Worm (Caenorhabditis elegans) whole organism, L2 larva: ENCODE results near the gene F08A7.1.
A peak's percentile ranks its signal among the peaks of the same experiment; 100 is the strongest.

Experiments
- C34F6.9 ChIP-seq: fragments of 150-350 bp; optimal IDR thresholded peaks from 2 replicates; lab custom pipeline; 2014; ENCODE audit warnings: missing biosample characterization, missing genetic modification characterization
- F13H6.1 ChIP-seq: sonication (generic microtip); optimal IDR thresholded peaks from 2 replicates; lab custom pipeline; 2016; ENCODE audit warnings: missing genetic modification characterization, missing compliant biosample characterization
- R02D3.7 ChIP-seq: fragments of 150-350 bp; optimal IDR thresholded peaks from 2 replicates; lab custom pipeline; 2014; ENCODE audit warnings: missing biosample characterization, missing genetic modification characterization
- ZK546.5 ChIP-seq: sonication (generic microtip); optimal IDR thresholded peaks from 2 replicates; lab custom pipeline; 2017; ENCODE audit warnings: missing biosample characterization, missing genetic modification characterization
- alr-1 ChIP-seq: fragments of 150-350 bp; optimal IDR thresholded peaks from 2 replicates; lab custom pipeline; 2014; ENCODE audit warnings: missing biosample characterization, missing genetic modification characterization
- aly-2 ChIP-seq: fragments of 150-350 bp; optimal IDR thresholded peaks from 2 replicates; lab custom pipeline; 2014; ENCODE audit warnings: missing biosample characterization, missing genetic modification characterization
- ama-1 ChIP-seq: fragments of 150-350 bp; optimal IDR thresholded peaks from 2 replicates; lab custom pipeline; 2018; ENCODE audit warnings: inconsistent platforms
- blmp-1 ChIP-seq: sonication (generic microtip); optimal IDR thresholded peaks from 2 replicates; lab custom pipeline; 2017; ENCODE audit warnings: missing genetic modification characterization, mild to moderate bottlenecking, missing compliant biosample characterization, antibody characterized with exemption, moderate library complexity; ENCODE audit not compliant: insufficient read depth
- ceh-16 ChIP-seq: fragments of 150-350 bp; optimal IDR thresholded peaks from 2 replicates; lab custom pipeline; 2014; ENCODE audit warnings: missing biosample characterization, missing genetic modification characterization
- ceh-82 ChIP-seq: fragments of 150-350 bp; optimal IDR thresholded peaks from 2 replicates; lab custom pipeline; 2014; ENCODE audit warnings: missing biosample characterization, missing genetic modification characterization
- crh-2 ChIP-seq: sonication (generic microtip); optimal IDR thresholded peaks from 2 replicates; lab custom pipeline; 2017; ENCODE audit warnings: missing biosample characterization, missing genetic modification characterization
- dmd-4 ChIP-seq: sonication (generic microtip); optimal IDR thresholded peaks from 2 replicates; lab custom pipeline; 2017; ENCODE audit warnings: missing biosample characterization, missing genetic modification characterization
- elt-1 ChIP-seq: fragments of 150-350 bp; optimal IDR thresholded peaks from 2 replicates; lab custom pipeline; 2014; ENCODE audit warnings: missing biosample characterization, missing genetic modification characterization
- elt-3 ChIP-seq: sonication (generic microtip); optimal IDR thresholded peaks from 2 replicates; lab custom pipeline; 2017; ENCODE audit warnings: missing biosample characterization, missing genetic modification characterization
- fos-1 ChIP-seq: fragments of 150-350 bp; optimal IDR thresholded peaks from 2 replicates; lab custom pipeline; 2014; ENCODE audit warnings: missing biosample characterization, missing genetic modification characterization
- gmeb-1 ChIP-seq: fragments of 150-350 bp; optimal IDR thresholded peaks from 2 replicates; lab custom pipeline; 2014; ENCODE audit warnings: missing biosample characterization, missing genetic modification characterization
- lin-11 ChIP-seq: fragments of 150-350 bp; sonication (generic microtip); optimal IDR thresholded peaks from 2 replicates; lab custom pipeline; 2014; ENCODE audit warnings: missing biosample characterization, missing genetic modification characterization, inconsistent platforms, mixed read lengths
- lin-13 ChIP-seq: fragments of 150-350 bp; optimal IDR thresholded peaks from 2 replicates; lab custom pipeline; 2014; ENCODE audit warnings: missing biosample characterization, missing genetic modification reagents, missing genetic modification characterization
- lin-39 ChIP-seq: fragments of 150-350 bp; optimal IDR thresholded peaks from 2 replicates; lab custom pipeline; 2014; ENCODE audit warnings: missing biosample characterization, missing genetic modification reagents, missing genetic modification characterization
- mab-5 ChIP-seq: fragments of 150-350 bp; optimal IDR thresholded peaks from 2 replicates; lab custom pipeline; 2014; ENCODE audit warnings: missing biosample characterization, missing genetic modification characterization
- mbf-1 ChIP-seq: sonication (generic microtip); optimal IDR thresholded peaks from 2 replicates; lab custom pipeline; 2017; ENCODE audit warnings: missing biosample characterization, missing genetic modification characterization
- mdl-1 ChIP-seq, 2 experiments: fragments of 150-350 bp in 1 of 2; sonication (generic microtip) in 1 of 2; optimal IDR thresholded peaks; 2 replicates each; lab custom pipeline; 2017; ENCODE audit warnings: missing biosample characterization in 2 of 2, missing genetic modification characterization in 2 of 2
- nhr-10 ChIP-seq: sonication (generic microtip); optimal IDR thresholded peaks from 2 replicates; lab custom pipeline; 2017; ENCODE audit warnings: missing biosample characterization, missing genetic modification characterization
- nhr-12 ChIP-seq: fragments of 150-350 bp; optimal IDR thresholded peaks from 2 replicates; lab custom pipeline; 2014; ENCODE audit warnings: missing biosample characterization, missing genetic modification characterization
- nhr-129 ChIP-seq: fragments of 150-350 bp; optimal IDR thresholded peaks from 2 replicates; lab custom pipeline; 2014; ENCODE audit warnings: missing biosample characterization, missing genetic modification characterization
- nhr-23 ChIP-seq: fragments of 150-350 bp; optimal IDR thresholded peaks from 2 replicates; lab custom pipeline; 2014; ENCODE audit warnings: missing biosample characterization, missing genetic modification reagents, missing genetic modification characterization
- nhr-237 ChIP-seq: fragments of 150-350 bp; optimal IDR thresholded peaks from 2 replicates; lab custom pipeline; 2014; ENCODE audit warnings: missing biosample characterization, missing genetic modification characterization
- nhr-77 ChIP-seq: fragments of 150-350 bp; optimal IDR thresholded peaks from 2 replicates; lab custom pipeline; 2014; ENCODE audit warnings: missing biosample characterization, missing genetic modification characterization
- peb-1 ChIP-seq: fragments of 150-350 bp; optimal IDR thresholded peaks from 2 replicates; lab custom pipeline; 2014; ENCODE audit warnings: missing biosample characterization, missing genetic modification characterization
- sem-4 ChIP-seq: fragments of 150-350 bp; optimal IDR thresholded peaks from 2 replicates; lab custom pipeline; 2014; ENCODE audit warnings: missing biosample characterization, missing genetic modification reagents, missing genetic modification characterization
- sma-9 ChIP-seq, 2 experiments: fragments of 150-350 bp in 1 of 2; sonication (generic microtip) in 1 of 2; optimal IDR thresholded peaks; 2 replicates each; lab custom pipeline; 2014 to 2016; ENCODE audit warnings: missing genetic modification characterization in 2 of 2, mild to moderate bottlenecking in 1 of 2, missing biosample characterization in 1 of 2, missing compliant biosample characterization in 1 of 2, missing genetic modification reagents in 1 of 2, moderate library complexity in 1 of 2
- snpc-4 ChIP-seq: fragments of 150-350 bp; optimal IDR thresholded peaks from 2 replicates; lab custom pipeline; 2014; ENCODE audit warnings: missing biosample characterization, missing genetic modification characterization
- unc-39 ChIP-seq: fragments of 150-350 bp; optimal IDR thresholded peaks from 2 replicates; lab custom pipeline; 2014; ENCODE audit warnings: missing biosample characterization, missing genetic modification characterization
- unc-55 ChIP-seq: fragments of 150-350 bp; sonication (generic microtip); optimal IDR thresholded peaks from 3 replicates; lab custom pipeline; 2014; ENCODE audit warnings: missing biosample characterization, missing genetic modification reagents, missing genetic modification characterization
- unc-62 ChIP-seq: fragments of 150-350 bp; optimal IDR thresholded peaks from 2 replicates; lab custom pipeline; 2014; ENCODE audit warnings: missing biosample characterization, missing genetic modification reagents, missing genetic modification characterization
- zag-1 ChIP-seq: fragments of 150-350 bp; optimal IDR thresholded peaks from 2 replicates; lab custom pipeline; 2014; ENCODE audit warnings: missing biosample characterization, missing genetic modification characterization
- ztf-1 ChIP-seq: fragments of 200-800 bp; sonication (Bioruptor generic); conservative IDR thresholded peaks from 2 replicates; pipeline ENCODE4 v1.3.6; 2022; ENCODE audit warnings: missing genetic modification characterization, missing compliant biosample characterization
- ztf-11 ChIP-seq: sonication (generic microtip); optimal IDR thresholded peaks from 2 replicates; lab custom pipeline; 2017; ENCODE audit warnings: missing biosample characterization, missing genetic modification characterization

F08A7.1 gene

DNA sequence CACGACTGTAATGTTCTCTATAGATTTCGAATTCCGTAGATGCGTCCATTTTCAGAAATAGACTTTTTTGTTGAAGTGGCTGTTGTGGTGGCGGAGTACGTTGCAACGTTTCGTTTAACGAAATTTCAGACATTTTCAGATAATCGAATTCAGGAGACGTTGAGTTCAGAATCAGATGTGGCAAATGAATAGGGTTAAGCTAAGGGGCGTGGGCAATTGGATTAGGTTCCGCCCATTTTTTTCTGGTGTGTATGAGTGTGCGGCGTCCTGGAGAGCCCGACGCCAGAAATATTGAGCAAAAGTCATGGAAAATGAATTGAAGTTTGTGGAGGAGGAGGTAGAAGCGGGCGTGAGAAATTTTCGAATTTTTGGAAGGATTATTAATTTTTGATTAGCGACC is 27.1 kb upstream of the F08A7.1 start:
- no peak for TF ChIP-seq mbf-1 (tag; lab: Kevin White, UChicago)
- no peak for TF ChIP-seq unc-55 (GFP tag; lab: Kevin White, UChicago)
- no peak for TF ChIP-seq ztf-1
- no peak for TF ChIP-seq nhr-23 (tag; lab: Kevin White, UChicago)
- no peak for TF ChIP-seq mab-5 (tag; lab: Kevin White, UChicago)
- no peak for TF ChIP-seq elt-1 (tag; lab: Kevin White, UChicago)
- no peak for TF ChIP-seq nhr-129 (tag; lab: Kevin White, UChicago)
- no peak for TF ChIP-seq lin-13 (GFP tag; lab: Kevin White, UChicago)
- TF ChIP-seq F13H6.1 = no peak
- no peak for TF ChIP-seq ZK546.5
- no peak for TF ChIP-seq R02D3.7 (tag; lab: Kevin White, UChicago)
- no peak for TF ChIP-seq ama-1 (lab: Kevin White, UChicago)
- no peak for TF ChIP-seq peb-1
- TF ChIP-seq nhr-237 = no peak
- TF ChIP-seq, all 48 proteins: peak for 0

ce11 chrIV:17417723-17418122 is 22.7 kb upstream of the F08A7.1 start, which contains the start of gene npr-26:
TSS of gene npr-26 (minus strand) at chrIV:17417823.
- TF ChIP-seq zag-1 (tag; lab: Kevin White, UChicago) (no peak), lin-39 (tag; lab: Kevin White, UChicago) (no peak), gmeb-1 (tag; lab: Kevin White, UChicago) (no peak), unc-62 (GFP tag; lab: Kevin White, UChicago) (no peak), ceh-16 (tag; lab: Kevin White, UChicago) (no peak), unc-39 (no peak), mab-5 (tag; lab: Kevin White, UChicago) (no peak), sma-9 (GFP tag; optimal IDR thresholded peaks at IDR 0.05; lab: Kevin White, UChicago) (no peak), sma-9 (tag; optimal IDR thresholded peaks at IDR 0.05; lab: Kevin White, UChicago) (no peak), blmp-1 (tag; lab: Kevin White, UChicago) (no peak), lin-13 (GFP tag; lab: Kevin White, UChicago) (no peak), ztf-11 (tag; lab: Kevin White, UChicago) (no peak), alr-1 (tag; lab: Kevin White, UChicago) (no peak), nhr-129 (tag; lab: Kevin White, UChicago) (no peak), nhr-12 (no peak), ceh-82 (tag; lab: Kevin White, UChicago) (no peak), elt-3 (tag; lab: Kevin White, UChicago) (no peak), aly-2 (tag; lab: Kevin White, UChicago) (no peak), snpc-4 (tag; lab: Kevin White, UChicago) (no peak), lin-11 (tag; lab: Kevin White, UChicago) (no peak)
- TF ChIP-seq, all 48 proteins: peak for 0

ce11 chrIV:17426970-17427369 is 13.4 kb upstream of the F08A7.1 start:
- TF ChIP-seq ceh-16 (tag; lab: Kevin White, UChicago) (no peak), mdl-1 (tag; optimal IDR thresholded peaks at IDR 0.05; lab: Kevin White, UChicago) (no peak), C34F6.9 (tag; lab: Kevin White, UChicago) (peak; percentile 32), F13H6.1 (peak; percentile 5), alr-1 (tag; lab: Kevin White, UChicago) (no peak), elt-1 (tag; lab: Kevin White, UChicago) (no peak), sma-9 (GFP tag; optimal IDR thresholded peaks at IDR 0.05; lab: Kevin White, UChicago) (peak; percentile 33), sma-9 (tag; optimal IDR thresholded peaks at IDR 0.05; lab: Kevin White, UChicago) (no peak), ztf-11 (tag; lab: Kevin White, UChicago) (no peak), mbf-1 (tag; lab: Kevin White, UChicago) (no peak), dmd-4 (tag; lab: Kevin White, UChicago) (no peak), fos-1 (tag; lab: Kevin White, UChicago) (no peak), unc-55 (GFP tag; lab: Kevin White, UChicago) (peak; percentile 64), lin-39 (tag; lab: Kevin White, UChicago) (no peak), zag-1 (tag; lab: Kevin White, UChicago) (no peak), nhr-12 (no peak), unc-62 (GFP tag; lab: Kevin White, UChicago) (no peak), snpc-4 (tag; lab: Kevin White, UChicago) (no peak), sem-4 (no peak), ZK546.5 (no peak), lin-11 (tag; lab: Kevin White, UChicago) (no peak), nhr-77 (tag; lab: Kevin White, UChicago) (no peak), nhr-23 (tag; lab: Kevin White, UChicago) (no peak), crh-2 (tag; lab: Kevin White, UChicago) (no peak), nhr-10 (no peak), lin-13 (GFP tag; lab: Kevin White, UChicago) (no peak), ama-1 (lab: Kevin White, UChicago) (no peak)
